Fruit fly (Drosophila melanogaster) whole organism, adult: Measurements from ENCODE around the gene sv.

Experiments
- CG11617 ChIP-seq: fragments of 200-800 bp; sonication (Bioruptor generic); optimal IDR thresholded peaks from 2 replicates; lab custom pipeline; 2017; ENCODE audit warnings: mild to moderate bottlenecking, missing biosample characterization, missing genetic modification reagents, missing genetic modification characterization
- CG14711 ChIP-seq: fragments of 200-800 bp; sonication (Bioruptor generic); optimal IDR thresholded peaks from 2 replicates; lab custom pipeline; 2018; ENCODE audit warnings: missing biosample characterization, mild to moderate bottlenecking, missing genetic modification characterization, moderate library complexity
- CG1620 ChIP-seq: fragments of 200-800 bp; sonication (Bioruptor generic); optimal IDR thresholded peaks from 2 replicates; lab custom pipeline; 2016; ENCODE audit warnings: missing biosample characterization, missing genetic modification characterization
- CG33017 ChIP-seq: fragments of 200-800 bp; sonication (Bioruptor generic); optimal IDR thresholded peaks from 2 replicates; lab custom pipeline; 2018; ENCODE audit warnings: missing biosample characterization, mild to moderate bottlenecking, missing genetic modification characterization, moderate library complexity
- CG5204 ChIP-seq: fragments of 200-800 bp; sonication (Bioruptor generic); optimal IDR thresholded peaks from 2 replicates; lab custom pipeline; 2016; ENCODE audit warnings: missing biosample characterization, missing genetic modification characterization
- CG7101 ChIP-seq: fragments of 200-800 bp; sonication (Bioruptor generic); optimal IDR thresholded peaks from 2 replicates; lab custom pipeline; 2018; ENCODE audit warnings: missing biosample characterization, mild to moderate bottlenecking, missing genetic modification characterization, moderate library complexity
- Clk ChIP-seq: fragments of 200-800 bp; sonication (Bioruptor generic); optimal IDR thresholded peaks from 2 replicates; lab custom pipeline; 2017; ENCODE audit warnings: missing biosample characterization, missing genetic modification characterization
- Hr96 ChIP-seq: fragments of 200-800 bp; sonication (Bioruptor generic); optimal IDR thresholded peaks from 2 replicates; lab custom pipeline; 2016; ENCODE audit warnings: missing biosample characterization, missing genetic modification characterization
- Mnt ChIP-seq: fragments of 200-800 bp; sonication (Bioruptor generic); optimal IDR thresholded peaks from 2 replicates; lab custom pipeline; 2016; ENCODE audit warnings: missing biosample characterization, mild to moderate bottlenecking, missing genetic modification characterization
- bab1 ChIP-seq: fragments of 200-800 bp; sonication (Bioruptor generic); optimal IDR thresholded peaks from 3 replicates; lab custom pipeline; 2019; ENCODE audit warnings: missing biosample characterization, mild to moderate bottlenecking, missing genetic modification characterization, moderate library complexity
- cic ChIP-seq: fragments of 200-800 bp; sonication (Bioruptor generic); optimal IDR thresholded peaks from 2 replicates; lab custom pipeline; 2017; ENCODE audit warnings: missing biosample characterization, mild to moderate bottlenecking, missing genetic modification characterization, moderate library complexity
- cnc ChIP-seq, 2 experiments: fragments of >200 bp; optimal IDR thresholded peaks; 2 replicates each; lab custom pipeline; 2017
- ovo ChIP-seq: fragments of 200-800 bp; sonication (Bioruptor generic); optimal IDR thresholded peaks from 2 replicates; lab custom pipeline; 2016; ENCODE audit warnings: missing biosample characterization, missing genetic modification characterization
- pad ChIP-seq: fragments of 200-800 bp; sonication (Bioruptor generic); optimal IDR thresholded peaks from 3 replicates; lab custom pipeline; 2017; ENCODE audit warnings: missing biosample characterization, missing genetic modification characterization, mild to moderate bottlenecking, moderate library complexity, missing genetic modification reagents
- toe ChIP-seq: fragments of 200-800 bp; sonication (Bioruptor generic); optimal IDR thresholded peaks from 2 replicates; lab custom pipeline; 2016; ENCODE audit warnings: missing biosample characterization, missing genetic modification characterization

sv gene

DNA sequence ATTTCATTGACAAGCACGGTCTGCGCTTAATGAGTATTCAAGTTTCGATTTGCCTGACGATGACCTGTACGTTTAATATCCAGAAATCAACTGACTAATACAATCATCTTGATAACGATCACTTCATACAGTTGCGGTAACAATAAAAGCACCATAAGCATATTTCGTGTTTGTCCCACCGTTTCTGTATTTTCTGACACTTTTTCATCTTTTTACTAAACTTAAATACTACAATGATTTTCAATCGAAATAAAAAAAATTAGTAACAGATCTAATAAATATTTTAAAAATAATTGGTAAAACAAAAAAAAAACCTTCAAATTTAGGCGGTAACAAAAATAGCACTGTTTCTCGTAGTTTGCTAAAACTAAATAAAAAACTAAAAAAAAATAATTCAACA lies 73.5 kb downstream of the sv start, which contains the start of gene CG32017:
Gene CG32017 (minus strand): TSS at position 101 of the 400 bp plus-strand sequence.
- TF ChIP-seq Clk (GFP tag; lab: Kevin White, UChicago) (no peak), pad (GFP tag; lab: Kevin White, UChicago) (no peak), Mnt (no peak), CG11617 (no peak), CG7101 (tag; lab: Kevin White, UChicago) (no peak), toe (no peak), CG33017 (tag; lab: Kevin White, UChicago) (no peak), Hr96 (GFP tag; lab: Kevin White, UChicago) (no peak), cic (no peak), CG5204 (GFP tag; lab: Kevin White, UChicago) (no peak), ovo (GFP tag; lab: Kevin White, UChicago) (no peak), CG14711 (no peak), cnc (optimal IDR thresholded peaks at IDR 0.05; lab: Kevin White, UChicago) (no peak), bab1 (GFP tag; lab: Kevin White, UChicago) (no peak), CG1620 (GFP tag; lab: Kevin White, UChicago) (no peak)
